Worm (Caenorhabditis elegans): ENCODE data around the gene swt-5.

DNA sequence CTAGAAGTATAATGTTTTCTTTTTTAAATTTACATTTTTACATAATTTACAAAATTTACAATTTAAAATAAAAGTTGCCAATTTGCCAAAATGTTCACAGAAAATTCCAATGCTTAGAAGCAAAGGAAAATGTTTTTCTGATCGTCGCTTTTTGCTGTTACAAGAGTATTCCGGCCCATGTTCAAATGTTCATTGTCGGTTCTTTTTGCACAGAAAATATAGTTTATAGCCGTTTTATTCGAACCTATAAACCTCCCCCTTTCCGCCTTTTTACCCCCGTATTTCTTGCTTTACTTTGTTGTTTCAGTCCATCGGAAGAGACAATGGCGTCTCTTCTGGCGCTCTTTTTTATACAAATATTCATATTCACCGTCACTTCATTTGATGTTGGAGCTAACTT, 33.4 kb downstream of the swt-5 start, which contains the start of gene tag-329:
- TF ChIP-seq R02D3.7 (tag; optimal IDR thresholded peaks at IDR 0.05) (no peak), ama-1 (optimal IDR thresholded peaks at IDR 0.05) (no peak), elt-1 (tag; optimal IDR thresholded peaks at IDR 0.05) (no peak), ZK546.5 (tag; optimal IDR thresholded peaks at IDR 0.05) (no peak), nhr-11 (tag; optimal IDR thresholded peaks at IDR 0.05) (no peak), ztf-11 (tag; optimal IDR thresholded peaks at IDR 0.05) (no peak), nhr-77 (tag; optimal IDR thresholded peaks at IDR 0.05) (no peak), unc-39 (tag; optimal IDR thresholded peaks at IDR 0.05) (no peak)

Data from whole organism, L2 larva.